Worm (Caenorhabditis elegans): Measurements from ENCODE around the gene nas-8.

DNA sequence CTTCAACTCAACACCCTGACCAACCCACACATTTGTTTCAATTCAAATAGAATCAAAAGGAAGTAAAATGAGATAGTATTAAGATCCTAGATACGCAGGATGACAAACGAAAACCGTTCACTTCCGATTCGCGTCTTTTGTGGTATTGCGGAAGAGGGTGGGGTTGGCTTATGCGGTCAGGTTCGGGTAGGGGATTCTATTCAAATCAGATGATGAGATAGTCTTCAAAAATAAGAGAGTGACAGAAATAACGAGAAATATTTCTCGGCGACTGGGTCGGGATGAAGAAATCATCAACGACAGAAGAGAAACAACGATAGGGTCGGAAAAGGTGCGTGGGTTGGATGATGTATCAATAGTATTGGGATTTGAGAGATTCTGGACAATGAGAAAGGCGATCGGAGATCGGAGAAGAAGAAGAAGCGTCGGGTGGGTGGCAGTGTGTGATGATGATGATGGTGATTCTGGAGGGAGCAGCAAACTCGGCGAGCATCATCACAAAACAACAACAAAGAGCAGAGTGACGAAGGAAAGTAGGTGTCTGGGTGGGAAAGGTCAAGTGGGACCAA lies 19.2 kb upstream of the nas-8 start:
- no peak for TF ChIP-seq nhr-237 (tag; optimal IDR thresholded peaks at IDR 0.05)
- no peak for TF ChIP-seq skn-1 (tag; optimal IDR thresholded peaks at IDR 0.05)
- no peak for TF ChIP-seq unc-39 (tag; optimal IDR thresholded peaks at IDR 0.05)
- no peak for TF ChIP-seq ama-1 (optimal IDR thresholded peaks at IDR 0.05)
